Fruit fly (Drosophila melanogaster) whole organism, prepupa: Measurements from ENCODE around the gene sordd1.

ENCODE experiments used
- Blimp-1 ChIP-seq: fragments of 200-800 bp; sonication (Bioruptor generic); optimal IDR thresholded peaks from 3 replicates; lab custom pipeline; 2017; ENCODE audit warnings: missing biosample characterization, missing genetic modification characterization, mild to moderate bottlenecking, moderate library complexity, missing genetic modification reagents
- CG3032 ChIP-seq: fragments of 200-800 bp; optimal IDR thresholded peaks from 2 replicates; lab custom pipeline; 2019; ENCODE audit warnings: missing biosample characterization, mild to moderate bottlenecking, missing genetic modification characterization, moderate library complexity
- CG34406 ChIP-seq: fragments of 200-800 bp; sonication (Bioruptor generic); optimal IDR thresholded peaks from 3 replicates; lab custom pipeline; 2016; ENCODE audit warnings: missing biosample characterization, missing genetic modification characterization
- CG3919 ChIP-seq: fragments of 200-800 bp; sonication (Bioruptor generic); optimal IDR thresholded peaks from 3 replicates; lab custom pipeline; 2016; ENCODE audit warnings: missing biosample characterization, missing genetic modification characterization
- CG4318 ChIP-seq: fragments of 200-800 bp; sonication (Bioruptor generic); optimal IDR thresholded peaks from 3 replicates; lab custom pipeline; 2017; ENCODE audit warnings: missing biosample characterization, mild to moderate bottlenecking, missing genetic modification characterization
- CG6792 ChIP-seq: fragments of 200-800 bp; sonication (Bioruptor generic); optimal IDR thresholded peaks from 3 replicates; lab custom pipeline; 2016; ENCODE audit warnings: missing biosample characterization, missing genetic modification characterization
- CG7368 ChIP-seq: fragments of 200-800 bp; sonication (Bioruptor generic); optimal IDR thresholded peaks from 3 replicates; lab custom pipeline; 2016; ENCODE audit warnings: missing biosample characterization, missing genetic modification characterization
- CG9139 ChIP-seq: fragments of 200-800 bp; sonication (Bioruptor generic); optimal IDR thresholded peaks from 3 replicates; lab custom pipeline; 2017; ENCODE audit warnings: missing biosample characterization, mild to moderate bottlenecking, missing genetic modification characterization
- Eip78C ChIP-seq: fragments of 200-800 bp; sonication (Bioruptor generic); peaks from one replicate; lab custom pipeline; 2016; ENCODE audit warnings: missing biosample characterization, missing genetic modification characterization
- Eip93F ChIP-seq: fragments of 200-800 bp; sonication (Bioruptor generic); optimal IDR thresholded peaks from 2 replicates; lab custom pipeline; 2016; ENCODE audit warnings: missing biosample characterization, mild to moderate bottlenecking, missing genetic modification characterization
- Ets21C ChIP-seq: fragments of 200-800 bp; sonication (Bioruptor generic); optimal IDR thresholded peaks from 3 replicates; lab custom pipeline; 2016; ENCODE audit warnings: missing biosample characterization, missing genetic modification characterization
- Hr38 ChIP-seq: sonication (Bioruptor generic); optimal IDR thresholded peaks from 2 replicates; lab custom pipeline; 2016; ENCODE audit warnings: missing biosample characterization, missing genetic modification characterization
- Met ChIP-seq: fragments of 200-800 bp; sonication (Bioruptor generic); optimal IDR thresholded peaks from 3 replicates; lab custom pipeline; 2016; ENCODE audit warnings: missing biosample characterization, missing genetic modification characterization
- Sox102F ChIP-seq: fragments of 200-800 bp; sonication (Bioruptor generic); optimal IDR thresholded peaks from 2 replicates; lab custom pipeline; 2016; ENCODE audit warnings: missing biosample characterization, mild to moderate bottlenecking, missing genetic modification characterization
- Sox15 ChIP-seq: fragments of 200-800 bp; sonication (Bioruptor generic); optimal IDR thresholded peaks from 3 replicates; lab custom pipeline; 2016; ENCODE audit warnings: missing biosample characterization, missing genetic modification characterization
- acj6 ChIP-seq: fragments of 200-800 bp; sonication (Bioruptor generic); optimal IDR thresholded peaks from 3 replicates; lab custom pipeline; 2016; ENCODE audit warnings: missing biosample characterization, missing genetic modification characterization
- dsx ChIP-seq: fragments of 200-800 bp; optimal IDR thresholded peaks from 3 replicates; lab custom pipeline; 2019; ENCODE audit warnings: missing biosample characterization, mild to moderate bottlenecking, missing genetic modification characterization, moderate library complexity; ENCODE audit not compliant: poor library complexity, severe bottlenecking
- fd59A ChIP-seq: fragments of 200-800 bp; sonication (Bioruptor generic); optimal IDR thresholded peaks from 2 replicates; lab custom pipeline; 2017; ENCODE audit warnings: missing biosample characterization, mild to moderate bottlenecking, missing genetic modification characterization, missing genetic modification reagents
- fkh ChIP-seq: fragments of 200-800 bp; sonication (Bioruptor generic); optimal IDR thresholded peaks from 3 replicates; lab custom pipeline; 2017; ENCODE audit warnings: missing biosample characterization, mild to moderate bottlenecking, missing genetic modification characterization, moderate library complexity
- lz ChIP-seq: fragments of 200-800 bp; sonication (Bioruptor generic); optimal IDR thresholded peaks from 3 replicates; lab custom pipeline; 2016; ENCODE audit warnings: missing biosample characterization, missing genetic modification characterization
- topi ChIP-seq: fragments of 200-800 bp; sonication (Bioruptor generic); optimal IDR thresholded peaks from 3 replicates; lab custom pipeline; 2016; ENCODE audit warnings: missing biosample characterization, missing genetic modification characterization

sordd1 gene

DNA sequence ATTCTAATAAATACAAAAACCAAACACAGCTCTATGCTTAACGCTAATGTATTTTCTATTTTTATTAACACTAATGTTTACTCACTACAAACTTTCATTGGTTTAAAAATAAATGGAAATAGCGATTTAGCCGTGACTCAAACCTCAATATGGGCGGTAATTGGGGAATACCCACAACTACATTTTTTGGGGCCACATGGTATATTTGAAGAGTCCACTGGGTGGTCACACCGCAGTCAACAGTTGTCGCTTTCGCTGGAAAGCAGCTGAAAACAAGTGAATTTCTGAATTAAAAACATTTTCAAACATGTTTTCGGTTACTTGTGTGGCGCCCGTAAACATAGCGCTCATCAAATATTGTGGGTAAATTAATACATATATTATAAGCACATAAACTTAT lies 46.9 kb downstream of the sordd1 start, which contains the start of gene Mvd:
Mvd (plus strand) TSS at position 222 of the 400 bp plus-strand sequence.
- TF ChIP-seq CG3919 (GFP tag; lab: Kevin White, UChicago) (no peak), Met (GFP tag; lab: Kevin White, UChicago) (no peak), Blimp-1 (GFP tag; lab: Kevin White, UChicago) (peak; percentile 65), Eip78C (peak; percentile 64), fkh (GFP tag; lab: Kevin White, UChicago) (peak; percentile 90), Eip93F (no peak), CG34406 (no peak), Sox102F (GFP tag; lab: Kevin White, UChicago) (no peak), dsx (no peak), CG3032 (tag; lab: Kevin White, UChicago) (peak; percentile 6)

DNA sequence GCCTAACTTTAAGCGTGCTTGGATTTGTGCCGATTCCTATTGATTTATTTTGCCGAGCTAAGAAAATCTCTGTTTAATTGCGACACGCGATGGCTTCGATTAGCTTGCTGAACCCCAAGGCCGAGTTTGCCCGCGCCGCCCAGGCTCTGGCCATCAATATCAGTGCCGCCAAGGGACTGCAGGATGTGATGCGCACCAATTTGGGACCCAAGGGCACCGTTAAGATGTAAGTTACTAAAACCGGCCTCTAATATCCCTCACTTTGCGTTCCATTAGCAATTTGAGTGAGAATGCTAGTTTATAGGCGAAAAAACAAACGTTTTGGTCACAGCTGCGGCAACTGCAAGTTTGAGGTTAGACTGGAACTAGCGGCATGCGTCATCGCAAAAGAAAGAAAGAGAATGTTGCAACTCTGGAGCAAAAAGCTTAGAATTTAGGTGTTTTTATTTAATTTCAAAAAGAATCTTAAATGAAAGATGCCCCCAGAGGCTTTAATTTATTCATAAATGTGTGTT lies 49.1 kb downstream of the sordd1 start:
- TF ChIP-seq fd59A (no peak), Blimp-1 (GFP tag; lab: Kevin White, UChicago) (no peak), topi (no peak)

dm6 chrX:15745905-15746681 lies 49.7 kb downstream of the sordd1 start, which contains the start of the genes CG8944 and CCT6:
TSS of gene CG8944 (minus strand) at chrX:15746231.
TSS of gene CCT6 (plus strand) at chrX:15746648.
- TF ChIP-seq lz (GFP tag; lab: Kevin White, UChicago) (peak; percentile 20), Ets21C (GFP tag; lab: Kevin White, UChicago) (peak; percentile 7), CG4318 (no peak), fd59A (no peak), acj6 (no peak), CG6792 (GFP tag; lab: Kevin White, UChicago) (no peak), CG7368 (no peak), Sox15 (GFP tag; lab: Kevin White, UChicago) (no peak), CG3032 (tag; lab: Kevin White, UChicago) (peak; percentile 7), Hr38 (no peak), Eip78C (peak; percentile 46), CG9139 (GFP tag; lab: Kevin White, UChicago) (no peak)
